Fruit fly (Drosophila melanogaster) whole organism, embryonic: ENCODE data around the gene CG32099.
A peak's percentile ranks its signal among the peaks of the same experiment; 100 is the strongest.

ENCODE experiments used
- CG10209 ChIP-seq: fragments of 200-800 bp; sonication (Bioruptor generic); optimal IDR thresholded peaks from 3 replicates; lab custom pipeline; 2017; ENCODE audit warnings: missing biosample characterization, mild to moderate bottlenecking, missing genetic modification characterization, missing genetic modification reagents
- CG10321 ChIP-seq: fragments of 200-800 bp; sonication (Bioruptor generic); IDR thresholded peaks from 2 replicates; pipeline ENCODE4 v1.3.6; 2022; ENCODE audit warnings: missing biosample characterization, missing genetic modification characterization
- CG11093 ChIP-seq: fragments of 200-800 bp; sonication (Bioruptor generic); IDR thresholded peaks from 3 replicates; pipeline ENCODE4 v1.3.6; 2022; ENCODE audit warnings: missing biosample characterization, missing genetic modification characterization
- CG12942 ChIP-seq: fragments of 200-800 bp; sonication (Bioruptor generic); optimal IDR thresholded peaks from 3 replicates; lab custom pipeline; 2016; ENCODE audit warnings: missing biosample characterization, missing genetic modification characterization
- CG14014 ChIP-seq: fragments of 200-800 bp; sonication (Bioruptor generic); IDR thresholded peaks from 2 replicates; pipeline ENCODE4 v1.3.6; 2022; ENCODE audit warnings: missing biosample characterization, missing genetic modification characterization
- CG14050 ChIP-seq: fragments of 200-800 bp; sonication (Bioruptor generic); IDR thresholded peaks from 3 replicates; pipeline ENCODE4 v1.3.6; 2022; ENCODE audit warnings: missing biosample characterization, missing genetic modification characterization
- CG17186 ChIP-seq: fragments of 200-800 bp; sonication (Bioruptor generic); optimal IDR thresholded peaks from 3 replicates; lab custom pipeline; 2017; ENCODE audit warnings: missing biosample characterization, missing genetic modification reagents, missing genetic modification characterization
- CG18476 ChIP-seq: fragments of 200-800 bp; sonication (Bioruptor generic); optimal IDR thresholded peaks from 2 replicates; lab custom pipeline; 2016; ENCODE audit warnings: missing biosample characterization, mild to moderate bottlenecking, missing genetic modification characterization
- CG2678 ChIP-seq: fragments of 200-800 bp; sonication (Bioruptor generic); optimal IDR thresholded peaks from 3 replicates; lab custom pipeline; 2019; ENCODE audit warnings: missing biosample characterization, mild to moderate bottlenecking, missing genetic modification characterization, moderate library complexity
- CG3838 ChIP-seq: fragments of 200-800 bp; sonication (Bioruptor generic); optimal IDR thresholded peaks from 3 replicates; lab custom pipeline; 2016; ENCODE audit warnings: missing biosample characterization, missing genetic modification characterization
- CG42726 ChIP-seq: fragments of 200-800 bp; sonication (Bioruptor generic); IDR thresholded peaks from 2 replicates; pipeline ENCODE4 v1.3.6; 2022; ENCODE audit warnings: missing biosample characterization, missing genetic modification characterization; ENCODE audit not compliant: partially characterized antibody
- CG4328 ChIP-seq: fragments of 200-800 bp; sonication (Bioruptor generic); optimal IDR thresholded peaks from 3 replicates; lab custom pipeline; 2017; ENCODE audit warnings: missing biosample characterization, missing genetic modification reagents, missing genetic modification characterization
- CG4617 ChIP-seq: fragments of 200-800 bp; sonication (Bioruptor generic); optimal IDR thresholded peaks from 3 replicates; lab custom pipeline; 2016; ENCODE audit warnings: missing biosample characterization, missing genetic modification characterization, borderline replicate concordance
- CG4820 ChIP-seq: fragments of 200-800 bp; sonication (Bioruptor generic); optimal IDR thresholded peaks from 3 replicates; lab custom pipeline; 2016; ENCODE audit warnings: missing biosample characterization, missing genetic modification characterization
- CG6175 ChIP-seq: fragments of 200-800 bp; sonication (Bioruptor generic); IDR thresholded peaks from 3 replicates; pipeline ENCODE4 v1.3.6; 2022; ENCODE audit warnings: missing biosample characterization, missing genetic modification characterization
- CG7839 ChIP-seq: fragments of 200-800 bp; sonication (Bioruptor generic); optimal IDR thresholded peaks from 3 replicates; lab custom pipeline; 2018; ENCODE audit warnings: missing biosample characterization, mild to moderate bottlenecking, missing genetic modification characterization, moderate library complexity
- CG9215 ChIP-seq: fragments of 200-800 bp; sonication (Bioruptor generic); IDR thresholded peaks from 2 replicates; pipeline ENCODE4 v1.3.6; 2022; ENCODE audit warnings: missing biosample characterization, missing genetic modification characterization
- CG9609 ChIP-seq: fragments of 200-800 bp; sonication (Bioruptor generic); optimal IDR thresholded peaks from 3 replicates; lab custom pipeline; 2016; ENCODE audit warnings: missing biosample characterization, missing genetic modification characterization
- CG9797 ChIP-seq: fragments of 200-800 bp; sonication (Bioruptor generic); optimal IDR thresholded peaks from 3 replicates; lab custom pipeline; 2018; ENCODE audit warnings: missing biosample characterization, mild to moderate bottlenecking, missing genetic modification characterization
- CG9876 ChIP-seq: fragments of 200-800 bp; sonication (Bioruptor generic); optimal IDR thresholded peaks from 2 replicates; lab custom pipeline; 2016; ENCODE audit warnings: missing biosample characterization, missing genetic modification characterization
- CG9932 ChIP-seq: fragments of 200-800 bp; sonication (Bioruptor generic); IDR thresholded peaks from 2 replicates; pipeline ENCODE4 v1.3.6; 2022; ENCODE audit warnings: missing biosample characterization, missing genetic modification characterization
- Doc3 ChIP-seq: fragments of 200-800 bp; sonication (Bioruptor generic); IDR thresholded peaks from 3 replicates; pipeline ENCODE4 v1.3.6; 2022; ENCODE audit warnings: missing biosample characterization, missing genetic modification characterization; ENCODE audit not compliant: partially characterized antibody
- Dref ChIP-seq: fragments of 200-800 bp; sonication (Bioruptor generic); IDR thresholded peaks from 2 replicates; pipeline ENCODE4 v1.3.6; 2022; ENCODE audit warnings: missing biosample characterization, missing genetic modification characterization
- E2f2 ChIP-seq: fragments of 200-800 bp; sonication (Bioruptor generic); IDR thresholded peaks from 2 replicates; pipeline ENCODE4 v1.3.6; 2022; ENCODE audit warnings: missing biosample characterization, missing genetic modification characterization
- H2.0 ChIP-seq: fragments of 200-800 bp; sonication (Bioruptor generic); IDR thresholded peaks from 2 replicates; pipeline ENCODE4 v1.3.6; 2022; ENCODE audit warnings: missing biosample characterization, missing genetic modification characterization
- Hey ChIP-seq: fragments of 200-800 bp; sonication (Bioruptor generic); optimal IDR thresholded peaks from 3 replicates; lab custom pipeline; 2018; ENCODE audit warnings: missing biosample characterization, mild to moderate bottlenecking, missing genetic modification characterization
- Hr51 ChIP-seq, 2 experiments: fragments of 200-800 bp; sonication (Bioruptor generic); optimal IDR thresholded peaks; 2 replicates in 1 of 2; 3 replicates in 1 of 2; lab custom pipeline; 2016 to 2018; ENCODE audit warnings: missing biosample characterization in 2 of 2, missing genetic modification characterization in 2 of 2, mild to moderate bottlenecking in 1 of 2, moderate library complexity in 1 of 2
- MTF-1 ChIP-seq: fragments of 200-800 bp; sonication (Bioruptor generic); optimal IDR thresholded peaks from 2 replicates; lab custom pipeline; 2018; ENCODE audit warnings: missing biosample characterization, mild to moderate bottlenecking, missing genetic modification characterization, borderline replicate concordance
- Mad ChIP-seq: fragments of 200-800 bp; sonication (Bioruptor generic); optimal IDR thresholded peaks from 2 replicates; lab custom pipeline; 2016; ENCODE audit warnings: missing biosample characterization, missing genetic modification characterization
- Neu2 ChIP-seq: fragments of 200-800 bp; sonication (Bioruptor generic); optimal IDR thresholded peaks from 3 replicates; lab custom pipeline; 2016; ENCODE audit warnings: missing biosample characterization, missing genetic modification characterization, borderline replicate concordance
- Side ChIP-seq: fragments of 200-800 bp; sonication (Bioruptor generic); optimal IDR thresholded peaks from 2 replicates; lab custom pipeline; 2016; ENCODE audit warnings: missing biosample characterization, missing genetic modification characterization
- bab2 ChIP-seq: fragments of 200-800 bp; sonication (Bioruptor generic); optimal IDR thresholded peaks from 2 replicates; lab custom pipeline; 2016; ENCODE audit warnings: missing biosample characterization, missing genetic modification characterization
- cad ChIP-seq: fragments of >200 bp; optimal IDR thresholded peaks from 2 replicates; lab custom pipeline; 2017; ENCODE audit warnings: missing biosample characterization, missing genetic modification characterization
- en ChIP-seq: fragments of 200-800 bp; sonication (Bioruptor generic); optimal IDR thresholded peaks from 2 replicates; lab custom pipeline; 2016; ENCODE audit warnings: missing biosample characterization, missing genetic modification characterization
- fd96Cb ChIP-seq: fragments of 200-800 bp; sonication (Bioruptor generic); optimal IDR thresholded peaks from 2 replicates; lab custom pipeline; 2018; ENCODE audit warnings: missing biosample characterization, mild to moderate bottlenecking, missing genetic modification characterization, moderate library complexity
- fu2 ChIP-seq: fragments of 200-800 bp; sonication (Bioruptor generic); optimal IDR thresholded peaks from 2 replicates; lab custom pipeline; 2016; ENCODE audit warnings: missing biosample characterization, missing genetic modification characterization
- gsb ChIP-seq: fragments of 200-800 bp; sonication (Bioruptor generic); IDR thresholded peaks from 2 replicates; pipeline ENCODE4 v1.3.6; 2022; ENCODE audit warnings: missing biosample characterization, missing genetic modification characterization
- her ChIP-seq: fragments of 200-800 bp; sonication (Bioruptor generic); optimal IDR thresholded peaks from 2 replicates; lab custom pipeline; 2016; ENCODE audit warnings: missing biosample characterization, missing genetic modification characterization
- ind ChIP-seq: fragments of 200-800 bp; sonication (Bioruptor generic); optimal IDR thresholded peaks from 3 replicates; lab custom pipeline; 2016; ENCODE audit warnings: missing biosample characterization, missing genetic modification characterization
- kay ChIP-seq: fragments of 200-800 bp; sonication (Bioruptor generic); optimal IDR thresholded peaks from 2 replicates; lab custom pipeline; 2016; ENCODE audit warnings: missing biosample characterization, missing genetic modification characterization
- org-1 ChIP-seq: fragments of 200-800 bp; sonication (Bioruptor generic); optimal IDR thresholded peaks from 2 replicates; lab custom pipeline; 2017; ENCODE audit warnings: missing biosample characterization, missing genetic modification characterization
- peb ChIP-seq: fragments of 200-800 bp; sonication (Bioruptor generic); IDR thresholded peaks from 2 replicates; pipeline ENCODE4 v1.3.6; 2022; ENCODE audit warnings: missing biosample characterization, missing genetic modification characterization
- repo ChIP-seq: fragments of 200-800 bp; sonication (Bioruptor generic); optimal IDR thresholded peaks from 2 replicates; lab custom pipeline; 2016; ENCODE audit warnings: missing biosample characterization, missing genetic modification characterization
- salm ChIP-seq: fragments of 200-800 bp; sonication (Bioruptor generic); optimal IDR thresholded peaks from 2 replicates; lab custom pipeline; 2018; ENCODE audit warnings: missing biosample characterization, mild to moderate bottlenecking, missing genetic modification characterization
- sqz ChIP-seq: fragments of 200-800 bp; sonication (Bioruptor generic); optimal IDR thresholded peaks from 3 replicates; lab custom pipeline; 2018; ENCODE audit warnings: missing biosample characterization, mild to moderate bottlenecking, missing genetic modification characterization
- sr ChIP-seq: fragments of 200-800 bp; sonication (Bioruptor generic); IDR thresholded peaks from 3 replicates; pipeline ENCODE4 v1.3.6; 2022; ENCODE audit warnings: missing biosample characterization, missing genetic modification characterization
- stwl ChIP-seq: fragments of 200-800 bp; sonication (Bioruptor generic); optimal IDR thresholded peaks from 3 replicates; lab custom pipeline; 2018; ENCODE audit warnings: missing biosample characterization, mild to moderate bottlenecking, missing genetic modification characterization, moderate library complexity
- tll ChIP-seq, 2 experiments: fragments of 200-800 bp in 1 of 2; fragments of >200 bp in 1 of 2; sonication (Bioruptor generic) in 1 of 2; optimal IDR thresholded peaks; 2 replicates each; lab custom pipeline; 2017 to 2019; ENCODE audit warnings: missing biosample characterization in 2 of 2, missing genetic modification characterization in 2 of 2, mild to moderate bottlenecking in 1 of 2, moderate library complexity in 1 of 2
- tna ChIP-seq: fragments of 200-800 bp; sonication (Bioruptor generic); IDR thresholded peaks from 2 replicates; pipeline ENCODE4 v1.3.6; 2022; ENCODE audit warnings: missing biosample characterization, missing genetic modification characterization; ENCODE audit not compliant: partially characterized antibody

The CG32099 gene

DNA sequence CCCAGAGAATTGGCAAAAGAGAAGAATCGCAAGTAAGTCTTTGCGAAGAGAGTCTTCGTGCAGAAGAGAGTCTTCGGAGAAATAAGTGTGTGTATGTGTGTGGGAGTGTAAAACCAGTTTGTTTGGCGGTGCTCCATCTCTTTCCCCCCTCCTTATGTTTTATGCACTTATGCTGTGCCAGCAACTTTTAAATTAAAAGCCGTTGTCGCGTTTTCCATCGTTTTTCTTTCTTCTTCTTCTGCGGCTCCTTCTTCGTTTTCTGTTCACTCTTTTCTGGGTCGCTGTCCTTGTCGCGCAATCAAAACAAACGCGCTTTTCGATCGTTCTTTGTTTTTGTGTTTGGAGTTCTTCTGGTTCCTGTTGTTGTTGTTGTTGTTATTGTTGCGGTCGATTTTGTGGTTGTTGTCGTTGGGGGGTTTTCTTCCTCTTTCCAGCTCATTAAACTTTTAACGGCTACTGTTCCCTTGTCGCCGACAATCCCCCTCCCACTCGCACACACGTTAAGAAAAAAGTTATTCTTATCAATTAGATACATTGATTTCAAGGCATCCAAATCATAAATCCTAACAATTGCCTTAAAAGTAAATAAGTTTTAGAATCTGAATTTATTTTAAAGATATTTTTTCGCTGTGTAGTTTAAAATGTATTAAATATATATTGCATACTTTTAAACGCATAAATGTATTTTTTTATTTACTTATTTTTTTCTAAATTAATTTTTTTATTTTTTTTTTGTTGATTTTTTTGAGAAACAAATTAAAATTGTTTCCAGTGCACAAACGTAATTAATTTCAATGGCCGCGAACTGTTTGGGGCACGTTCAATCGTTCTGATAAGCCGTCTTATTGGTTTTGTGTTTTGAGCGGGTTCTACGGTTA, 37.8 kb upstream of the CG32099 start (continued):
- TF ChIP-seq CG12942 (GFP tag; lab: Kevin White, UChicago) (peak; percentile 50), Side (no peak), CG17186 (GFP tag; lab: Kevin White, UChicago) (no peak), en (no peak), stwl (tag; lab: Kevin White, UChicago) (peak; percentile 6), Hey (tag; lab: Kevin White, UChicago) (no peak), gsb (GFP tag; lab: Robert Waterston, UW) (no peak), CG6175 (GFP tag; lab: Robert Waterston, UW) (no peak), Neu2 (GFP tag; lab: Kevin White, UChicago) (no peak), salm (tag; lab: Kevin White, UChicago) (peak; percentile 53), CG7839 (tag; lab: Kevin White, UChicago) (peak; percentile 94), CG4617 (no peak), E2f2 (GFP tag; lab: Robert Waterston, UW) (peak; percentile 50; the same call in 1 of the 2 replicates), H2.0 (peak; percentile 53; the same call in 1 of the 2 replicates), CG42726 (no peak), Mad (no peak), cad (GFP tag; lab: Kevin White, UChicago) (no peak), fd96Cb (peak; percentile 86), tna (GFP tag; lab: Robert Waterston, UW) (no peak), CG9876 (GFP tag; lab: Kevin White, UChicago) (no peak), CG9932 (no peak; the same call in 1 of the 2 replicates), fu2 (GFP tag; lab: Kevin White, UChicago) (no peak), CG9609 (GFP tag; lab: Kevin White, UChicago) (peak; percentile 27), peb (GFP tag; lab: Robert Waterston, UW) (peak; percentile 34; the same call in 1 of the 2 replicates), CG4328 (GFP tag; lab: Kevin White, UChicago) (peak; percentile 57), ind (GFP tag; lab: Kevin White, UChicago) (peak; percentile 67), CG10209 (GFP tag; lab: Kevin White, UChicago) (peak; percentile 83), bab2 (GFP tag; lab: Kevin White, UChicago) (peak; percentile 54), repo (GFP tag; lab: Kevin White, UChicago) (no peak), CG10321 (GFP tag; lab: Robert Waterston, UW) (no peak), CG2678 (tag; lab: Kevin White, UChicago) (peak; percentile 95), org-1 (GFP tag; lab: Kevin White, UChicago) (peak; percentile 49), CG11093 (GFP tag; lab: Robert Waterston, UW) (no peak), CG18476 (peak; percentile 23), tll (GFP tag; optimal IDR thresholded peaks at IDR 0.05; lab: Kevin White, UChicago) (no peak), CG4820 (peak; percentile 60), CG9215 (GFP tag; lab: Robert Waterston, UW) (no peak), Hr51 (GFP tag; optimal IDR thresholded peaks at IDR 0.05; lab: Kevin White, UChicago) (peak; percentile 30 to 91), CG14050 (GFP tag; lab: Robert Waterston, UW) (0 out of 3 replicates have a peak, but pooled peaks have one; percentile 23), CG3838 (peak; percentile 39), kay (GFP tag; lab: Kevin White, UChicago) (peak; percentile 40), sqz (peak; percentile 59), MTF-1 (peak; percentile 27), CG14014 (GFP tag; lab: Robert Waterston, UW) (peak; percentile 68), CG9797 (GFP tag; lab: Kevin White, UChicago) (no peak), her (GFP tag; lab: Kevin White, UChicago) (no peak), sr (GFP tag; lab: Robert Waterston, UW) (no peak), Dref (GFP tag; lab: Robert Waterston, UW) (no peak), Doc3 (no peak)
